Fruit fly (Drosophila melanogaster): ENCODE measurements around the gene CG2930.
A peak's percentile ranks its signal among the peaks of the same experiment; 100 is the strongest.

Gene CG2930

DNA sequence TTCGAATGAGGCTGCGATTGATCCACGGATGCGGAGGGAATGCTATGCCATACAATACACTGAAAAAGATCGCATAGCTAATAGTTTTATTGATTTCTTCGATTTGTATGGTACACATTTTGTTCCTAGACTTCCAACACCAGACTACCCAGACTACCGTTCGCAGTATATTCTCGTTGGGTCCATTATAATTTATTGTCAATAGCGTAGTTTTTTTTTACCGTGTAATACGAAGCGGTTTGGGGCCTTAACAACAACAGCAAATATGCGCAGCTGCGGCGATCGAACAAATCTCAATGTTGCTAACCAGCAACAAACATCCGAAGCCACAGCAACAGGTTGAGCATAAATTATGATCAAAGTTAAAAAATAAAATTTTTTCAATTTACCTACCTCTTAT, 30.1 kb upstream of the CG2930 start (continued):
- TF ChIP-seq E2f1 (GFP tag; IDR thresholded peaks at IDR 0.05) = peak; percentile 75
- no peak for TF ChIP-seq ham (GFP tag; IDR thresholded peaks at IDR 0.05)
- peak; percentile 90 for TF ChIP-seq Rfx (GFP tag; IDR thresholded peaks at IDR 0.05)
- no peak for TF ChIP-seq dan (GFP tag; IDR thresholded peaks at IDR 0.05)
- peak; percentile 81 for TF ChIP-seq CG17361 (GFP tag; IDR thresholded peaks at IDR 0.05)
- peak; percentile 82 for TF ChIP-seq HLH3B (GFP tag; IDR thresholded peaks at IDR 0.05)
- TF ChIP-seq B-H1 (GFP tag; IDR thresholded peaks at IDR 0.05) = peak; percentile 63
- TF ChIP-seq vfl (GFP tag; optimal IDR thresholded peaks at IDR 0.05) = peak; percentile 65
- TF ChIP-seq ken (GFP tag; IDR thresholded peaks at IDR 0.05) = peak; percentile 83
- TF ChIP-seq CG1647 (GFP tag; optimal IDR thresholded peaks at IDR 0.05) = peak; percentile 71
- TF ChIP-seq Usf (GFP tag; optimal IDR thresholded peaks at IDR 0.05) = peak; percentile 64
- no peak for TF ChIP-seq CG34224 (GFP tag; IDR thresholded peaks at IDR 0.05; ENCODE audit: partially characterized antibody)
- TF ChIP-seq Max (GFP tag; optimal IDR thresholded peaks at IDR 0.05) = peak; percentile 66
- TF ChIP-seq CG2120 (GFP tag; optimal IDR thresholded peaks at IDR 0.05) = peak; percentile 82
- TF ChIP-seq CG11093 (GFP tag; IDR thresholded peaks at IDR 0.05) = peak; percentile 58; the same call in 2 of the 3 replicates
- peak; percentile 88 for TF ChIP-seq CG15269 (tag; optimal IDR thresholded peaks at IDR 0.05)
- peak; percentile 75 for TF ChIP-seq so (GFP tag; IDR thresholded peaks at IDR 0.05)
- TF ChIP-seq Jarid2 (GFP tag; optimal IDR thresholded peaks at IDR 0.05) = peak; percentile 44
- peak; percentile 31; the same call in 1 of the 3 replicates for TF ChIP-seq gce (GFP tag; IDR thresholded peaks at IDR 0.05)
- peak; percentile 68 for TF ChIP-seq disco-r (GFP tag; optimal IDR thresholded peaks at IDR 0.05)
- TF ChIP-seq vvl (GFP tag; IDR thresholded peaks at IDR 0.05) = peak; percentile 92
- peak; percentile 37; the same call in 1 of the 2 replicates for TF ChIP-seq ro (GFP tag; IDR thresholded peaks at IDR 0.05)
- no peak for TF ChIP-seq CG1832 (GFP tag; optimal IDR thresholded peaks at IDR 0.05)
- no peak for TF ChIP-seq CG7745 (tag; optimal IDR thresholded peaks at IDR 0.05)
- peak; percentile 17; the same call in 1 of the 2 replicates for TF ChIP-seq CG10321 (GFP tag; IDR thresholded peaks at IDR 0.05)
- TF ChIP-seq Dad (GFP tag; optimal IDR thresholded peaks at IDR 0.05) = peak; percentile 64
- peak; percentile 76 for TF ChIP-seq CG8924 (tag; optimal IDR thresholded peaks at IDR 0.05)
- TF ChIP-seq sob (GFP tag; IDR thresholded peaks at IDR 0.05) = peak; percentile 76
- peak; percentile 80 for TF ChIP-seq bab2 (GFP tag; optimal IDR thresholded peaks at IDR 0.05)
- TF ChIP-seq bowl (GFP tag; IDR thresholded peaks at IDR 0.05) = peak; percentile 70
- TF ChIP-seq CHES-1-like (GFP tag; optimal IDR thresholded peaks at IDR 0.05) = peak; percentile 72
- no peak for TF ChIP-seq Doc2 (GFP tag; IDR thresholded peaks at IDR 0.05)
- peak; percentile 54 for TF ChIP-seq CG8359 (GFP tag; optimal IDR thresholded peaks at IDR 0.05; ENCODE audit: borderline replicate concordance)
- TF ChIP-seq sens-2 (GFP tag; IDR thresholded peaks at IDR 0.05) = peak; percentile 74
- TF ChIP-seq ato (GFP tag; IDR thresholded peaks at IDR 0.05; ENCODE audit: partially characterized antibody) = no peak
- peak; percentile 64; the same call in 2 of the 3 replicates for TF ChIP-seq CG7357 (GFP tag; IDR thresholded peaks at IDR 0.05)
- peak; percentile 38 for TF ChIP-seq CG2202 (tag; optimal IDR thresholded peaks at IDR 0.05)
- peak; percentile 77 for TF ChIP-seq Ada2b (GFP tag; IDR thresholded peaks at IDR 0.05)
- peak; percentile 61 for TF ChIP-seq wor (GFP tag; IDR thresholded peaks at IDR 0.05)
- TF ChIP-seq kni (GFP tag; optimal IDR thresholded peaks at IDR 0.05) = peak; percentile 33
- TF ChIP-seq Opbp (GFP tag; IDR thresholded peaks at IDR 0.05; ENCODE audit: partially characterized antibody) = no peak
- TF ChIP-seq pnt (GFP tag; optimal IDR thresholded peaks at IDR 0.05) = peak; percentile 68
- TF ChIP-seq CG9797 (GFP tag; optimal IDR thresholded peaks at IDR 0.05) = no peak
- TF ChIP-seq Dek (tag; optimal IDR thresholded peaks at IDR 0.05) = peak; percentile 77
- peak; percentile 38; the same call in 1 of the 2 replicates for TF ChIP-seq Gsc (GFP tag; IDR thresholded peaks at IDR 0.05)
- no peak for TF ChIP-seq CG15073 (GFP tag; optimal IDR thresholded peaks at IDR 0.05)
- TF ChIP-seq CG2199 (GFP tag; IDR thresholded peaks at IDR 0.05) = no peak; the same call in 2 of the 3 replicates
- peak; percentile 84 for TF ChIP-seq CG13296 (GFP tag; optimal IDR thresholded peaks at IDR 0.05)
- peak; percentile 48 for TF ChIP-seq ab (GFP tag; optimal IDR thresholded peaks at IDR 0.05)
- peak; percentile 68 for TF ChIP-seq CG4820 (GFP tag; optimal IDR thresholded peaks at IDR 0.05)
- TF ChIP-seq CG12299 (tag; optimal IDR thresholded peaks at IDR 0.05) = peak; percentile 61
- TF ChIP-seq twi (tag; optimal IDR thresholded peaks at IDR 0.05) = peak; percentile 35

All from whole organism, embryonic.